Worm (Caenorhabditis elegans) whole organism, L2 larva: ENCODE data around the gene hse-5.

Experiments used
- C34F6.9 ChIP-seq: fragments of 150-350 bp; optimal IDR thresholded peaks from 2 replicates; lab custom pipeline; 2014; ENCODE audit warnings: missing biosample characterization, missing genetic modification characterization
- F13H6.1 ChIP-seq: sonication (generic microtip); optimal IDR thresholded peaks from 2 replicates; lab custom pipeline; 2016; ENCODE audit warnings: missing genetic modification characterization, missing compliant biosample characterization
- R02D3.7 ChIP-seq: fragments of 150-350 bp; optimal IDR thresholded peaks from 2 replicates; lab custom pipeline; 2014; ENCODE audit warnings: missing biosample characterization, missing genetic modification characterization
- Y55F3AM.14 ChIP-seq: fragments of 200-800 bp; sonication (Bioruptor generic); optimal IDR thresholded peaks from 2 replicates; lab custom pipeline; 2018; ENCODE audit warnings: mild to moderate bottlenecking, missing genetic modification characterization, missing compliant biosample characterization
- ZK546.5 ChIP-seq: sonication (generic microtip); optimal IDR thresholded peaks from 2 replicates; lab custom pipeline; 2017; ENCODE audit warnings: missing biosample characterization, missing genetic modification characterization
- alr-1 ChIP-seq: fragments of 150-350 bp; optimal IDR thresholded peaks from 2 replicates; lab custom pipeline; 2014; ENCODE audit warnings: missing biosample characterization, missing genetic modification characterization
- aly-2 ChIP-seq: fragments of 150-350 bp; optimal IDR thresholded peaks from 2 replicates; lab custom pipeline; 2014; ENCODE audit warnings: missing biosample characterization, missing genetic modification characterization
- ama-1 ChIP-seq: fragments of 150-350 bp; optimal IDR thresholded peaks from 2 replicates; lab custom pipeline; 2018; ENCODE audit warnings: inconsistent platforms
- blmp-1 ChIP-seq: sonication (generic microtip); optimal IDR thresholded peaks from 2 replicates; lab custom pipeline; 2017; ENCODE audit warnings: missing genetic modification characterization, mild to moderate bottlenecking, missing compliant biosample characterization, antibody characterized with exemption, moderate library complexity; ENCODE audit not compliant: insufficient read depth
- ceh-16 ChIP-seq: fragments of 150-350 bp; optimal IDR thresholded peaks from 2 replicates; lab custom pipeline; 2014; ENCODE audit warnings: missing biosample characterization, missing genetic modification characterization
- ceh-82 ChIP-seq: fragments of 150-350 bp; optimal IDR thresholded peaks from 2 replicates; lab custom pipeline; 2014; ENCODE audit warnings: missing biosample characterization, missing genetic modification characterization
- crh-2 ChIP-seq: sonication (generic microtip); optimal IDR thresholded peaks from 2 replicates; lab custom pipeline; 2017; ENCODE audit warnings: missing biosample characterization, missing genetic modification characterization
- egl-27 ChIP-seq: sonication (generic microtip); optimal IDR thresholded peaks from 3 replicates; lab custom pipeline; 2017; ENCODE audit warnings: missing biosample characterization, missing genetic modification reagents, missing genetic modification characterization
- elt-1 ChIP-seq: fragments of 150-350 bp; optimal IDR thresholded peaks from 2 replicates; lab custom pipeline; 2014; ENCODE audit warnings: missing biosample characterization, missing genetic modification characterization
- fos-1 ChIP-seq: fragments of 150-350 bp; optimal IDR thresholded peaks from 2 replicates; lab custom pipeline; 2014; ENCODE audit warnings: missing biosample characterization, missing genetic modification characterization
- lsy-2 ChIP-seq, 2 experiments: fragments of 150-350 bp in 1 of 2; sonication (generic microtip) in 1 of 2; optimal IDR thresholded peaks; 2 replicates each; lab custom pipeline; 2014 to 2017; ENCODE audit warnings: missing biosample characterization in 2 of 2, missing genetic modification characterization in 2 of 2
- mab-5 ChIP-seq: fragments of 150-350 bp; optimal IDR thresholded peaks from 2 replicates; lab custom pipeline; 2014; ENCODE audit warnings: missing biosample characterization, missing genetic modification characterization
- mbf-1 ChIP-seq: sonication (generic microtip); optimal IDR thresholded peaks from 2 replicates; lab custom pipeline; 2017; ENCODE audit warnings: missing biosample characterization, missing genetic modification characterization
- mdl-1 ChIP-seq, 2 experiments: fragments of 150-350 bp in 1 of 2; sonication (generic microtip) in 1 of 2; optimal IDR thresholded peaks; 2 replicates each; lab custom pipeline; 2017; ENCODE audit warnings: missing biosample characterization in 2 of 2, missing genetic modification characterization in 2 of 2
- nhr-10 ChIP-seq: sonication (generic microtip); optimal IDR thresholded peaks from 2 replicates; lab custom pipeline; 2017; ENCODE audit warnings: missing biosample characterization, missing genetic modification characterization
- nhr-11 ChIP-seq: fragments of 150-350 bp; optimal IDR thresholded peaks from 2 replicates; lab custom pipeline; 2014; ENCODE audit warnings: missing biosample characterization, missing genetic modification characterization
- nhr-12 ChIP-seq: fragments of 150-350 bp; optimal IDR thresholded peaks from 2 replicates; lab custom pipeline; 2014; ENCODE audit warnings: missing biosample characterization, missing genetic modification characterization
- nhr-129 ChIP-seq: fragments of 150-350 bp; optimal IDR thresholded peaks from 2 replicates; lab custom pipeline; 2014; ENCODE audit warnings: missing biosample characterization, missing genetic modification characterization
- nhr-21 ChIP-seq: fragments of 150-350 bp; optimal IDR thresholded peaks from 2 replicates; lab custom pipeline; 2014; ENCODE audit warnings: missing biosample characterization, missing genetic modification characterization
- nhr-23 ChIP-seq: fragments of 150-350 bp; optimal IDR thresholded peaks from 2 replicates; lab custom pipeline; 2014; ENCODE audit warnings: missing biosample characterization, missing genetic modification reagents, missing genetic modification characterization
- nhr-25 ChIP-seq: fragments of 150-350 bp; sonication (generic microtip); optimal IDR thresholded peaks from 3 replicates; lab custom pipeline; 2014; ENCODE audit warnings: missing biosample characterization, missing genetic modification characterization
- nhr-6 ChIP-seq: fragments of 150-350 bp; optimal IDR thresholded peaks from 2 replicates; lab custom pipeline; 2014; ENCODE audit warnings: missing biosample characterization, missing genetic modification characterization
- nhr-77 ChIP-seq: fragments of 150-350 bp; optimal IDR thresholded peaks from 2 replicates; lab custom pipeline; 2014; ENCODE audit warnings: missing biosample characterization, missing genetic modification characterization
- peb-1 ChIP-seq: fragments of 150-350 bp; optimal IDR thresholded peaks from 2 replicates; lab custom pipeline; 2014; ENCODE audit warnings: missing biosample characterization, missing genetic modification characterization
- skn-1 ChIP-seq: sonication (generic microtip); optimal IDR thresholded peaks from 2 replicates; lab custom pipeline; 2017; ENCODE audit warnings: missing biosample characterization, missing genetic modification characterization
- sma-9 ChIP-seq, 2 experiments: fragments of 150-350 bp in 1 of 2; sonication (generic microtip) in 1 of 2; optimal IDR thresholded peaks; 2 replicates each; lab custom pipeline; 2014 to 2016; ENCODE audit warnings: missing genetic modification characterization in 2 of 2, mild to moderate bottlenecking in 1 of 2, missing biosample characterization in 1 of 2, missing compliant biosample characterization in 1 of 2, missing genetic modification reagents in 1 of 2, moderate library complexity in 1 of 2
- snpc-4 ChIP-seq: fragments of 150-350 bp; optimal IDR thresholded peaks from 2 replicates; lab custom pipeline; 2014; ENCODE audit warnings: missing biosample characterization, missing genetic modification characterization
- unc-55 ChIP-seq: fragments of 150-350 bp; sonication (generic microtip); optimal IDR thresholded peaks from 3 replicates; lab custom pipeline; 2014; ENCODE audit warnings: missing biosample characterization, missing genetic modification reagents, missing genetic modification characterization
- unc-62 ChIP-seq: fragments of 150-350 bp; optimal IDR thresholded peaks from 2 replicates; lab custom pipeline; 2014; ENCODE audit warnings: missing biosample characterization, missing genetic modification reagents, missing genetic modification characterization
- ztf-1 ChIP-seq: fragments of 200-800 bp; sonication (Bioruptor generic); conservative IDR thresholded peaks from 2 replicates; pipeline ENCODE4 v1.3.6; 2022; ENCODE audit warnings: missing genetic modification characterization, missing compliant biosample characterization
- ztf-4 ChIP-seq: fragments of 150-350 bp; optimal IDR thresholded peaks from 2 replicates; lab custom pipeline; 2014; ENCODE audit warnings: missing biosample characterization, missing genetic modification characterization

The hse-5 gene

DNA sequence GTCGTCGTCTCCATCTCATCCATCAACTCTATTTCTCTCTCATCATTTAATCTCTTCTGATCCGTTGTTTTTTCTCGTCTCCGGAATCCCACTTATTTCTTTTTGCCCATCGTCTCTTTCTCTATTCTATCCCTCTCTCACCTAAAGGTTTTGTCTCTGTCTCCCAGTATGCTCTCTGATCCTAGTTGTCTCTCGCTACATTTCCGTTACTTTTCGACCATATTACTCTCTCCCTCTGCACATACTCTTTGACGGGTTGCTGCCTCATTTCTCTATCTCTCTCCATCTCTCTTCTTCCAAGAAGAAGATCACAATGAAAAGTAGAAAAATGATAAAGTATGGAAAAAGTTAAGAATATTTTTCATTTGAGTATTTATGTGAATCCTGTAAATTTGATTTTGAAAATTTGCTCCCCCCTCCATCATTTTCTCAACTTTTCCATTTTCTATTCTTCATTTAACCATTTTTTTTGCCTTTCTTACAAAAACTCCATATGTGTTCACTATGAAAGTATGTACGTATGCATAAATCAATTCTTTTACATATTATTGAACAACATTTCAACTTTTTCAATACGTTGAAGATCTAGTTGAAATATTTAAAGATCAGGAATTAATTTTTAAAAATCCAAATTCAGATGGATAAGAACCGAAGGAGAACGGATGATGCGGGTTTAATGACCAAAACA, 27.9 kb upstream of the hse-5 start, which contains the start of gene tag-131:
TSS of gene tag-131 (plus strand) at position 638 of the 688 bp plus-strand sequence.
- TF ChIP-seq nhr-21 (tag; lab: Kevin White, UChicago) (peak; percentile 56), C34F6.9 (peak; percentile 67), Y55F3AM.14 (GFP tag; lab: Kevin White, UChicago) (no peak), mbf-1 (tag; lab: Kevin White, UChicago) (no peak), snpc-4 (tag; lab: Kevin White, UChicago) (no peak), unc-55 (GFP tag; lab: Kevin White, UChicago) (no peak), F13H6.1 (tag; lab: Kevin White, UChicago) (peak; percentile 64), nhr-77 (tag; lab: Kevin White, UChicago) (no peak), ceh-16 (tag; lab: Kevin White, UChicago) (no peak), ZK546.5 (tag; lab: Kevin White, UChicago) (no peak), lsy-2 (tag; optimal IDR thresholded peaks at IDR 0.05; lab: Kevin White, UChicago) (peak in 1 of 2 experiments; percentile 56), fos-1 (tag; lab: Kevin White, UChicago) (peak; percentile 11), nhr-23 (tag; lab: Kevin White, UChicago) (no peak), ztf-1 (no peak), nhr-129 (tag; lab: Kevin White, UChicago) (peak; percentile 46), egl-27 (tag; lab: Kevin White, UChicago) (no peak), nhr-25 (tag; lab: Kevin White, UChicago) (no peak), mdl-1 (tag; optimal IDR thresholded peaks at IDR 0.05; lab: Kevin White, UChicago) (no peak), skn-1 (tag; lab: Kevin White, UChicago) (no peak), elt-1 (tag; lab: Kevin White, UChicago) (no peak), ceh-82 (tag; lab: Kevin White, UChicago) (no peak), sma-9 (GFP tag; optimal IDR thresholded peaks at IDR 0.05; lab: Kevin White, UChicago) (peak; percentile 20), sma-9 (tag; optimal IDR thresholded peaks at IDR 0.05; lab: Kevin White, UChicago) (no peak), ztf-4 (tag; lab: Kevin White, UChicago) (no peak), nhr-10 (tag; lab: Kevin White, UChicago) (no peak), peb-1 (tag; lab: Kevin White, UChicago) (no peak), crh-2 (tag; lab: Kevin White, UChicago) (peak; percentile 30), nhr-6 (tag; lab: Kevin White, UChicago) (peak; percentile 34)

DNA sequence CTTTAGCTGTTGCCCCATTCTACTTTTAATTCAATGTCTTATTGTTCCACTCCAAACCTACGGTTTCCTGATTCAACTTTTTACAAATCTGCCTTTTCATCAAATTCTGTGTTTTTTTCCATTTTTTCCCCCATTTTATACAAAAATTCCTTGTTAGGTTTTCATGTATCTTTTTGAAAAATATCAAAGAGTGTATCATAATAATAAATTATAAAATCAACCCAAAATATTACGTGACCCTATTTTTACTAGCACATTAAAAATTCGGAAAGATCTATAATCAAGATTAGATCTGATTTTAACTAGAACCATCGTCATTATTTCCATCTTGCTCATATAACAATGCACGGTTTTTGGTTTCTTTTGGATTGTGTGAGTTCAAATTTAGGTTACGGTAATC, 25.0 kb upstream of the hse-5 start, which contains the start of gene H38K22.6:
TSS of gene H38K22.6 (plus strand) at position 301 of the 400 bp plus-strand sequence.
- TF ChIP-seq ama-1: no peak
- no peak for TF ChIP-seq unc-55 (GFP tag; lab: Kevin White, UChicago)
- no peak for TF ChIP-seq alr-1 (tag; lab: Kevin White, UChicago)
- no peak for TF ChIP-seq ceh-82 (tag; lab: Kevin White, UChicago)
- TF ChIP-seq unc-62 (GFP tag; lab: Kevin White, UChicago): no peak
- no peak for TF ChIP-seq mbf-1 (tag; lab: Kevin White, UChicago)
- TF ChIP-seq nhr-10 (tag; lab: Kevin White, UChicago): no peak
- TF ChIP-seq nhr-6 (tag; lab: Kevin White, UChicago): no peak
- TF ChIP-seq mab-5 (tag; lab: Kevin White, UChicago): no peak
- no peak for TF ChIP-seq Y55F3AM.14 (GFP tag; lab: Kevin White, UChicago)
- no peak for TF ChIP-seq fos-1 (tag; lab: Kevin White, UChicago)
- no peak for TF ChIP-seq nhr-11
- no peak for TF ChIP-seq snpc-4 (tag; lab: Kevin White, UChicago)
- no peak for TF ChIP-seq ceh-16 (tag; lab: Kevin White, UChicago)
- TF ChIP-seq, all 48 proteins: peak for 0

DNA sequence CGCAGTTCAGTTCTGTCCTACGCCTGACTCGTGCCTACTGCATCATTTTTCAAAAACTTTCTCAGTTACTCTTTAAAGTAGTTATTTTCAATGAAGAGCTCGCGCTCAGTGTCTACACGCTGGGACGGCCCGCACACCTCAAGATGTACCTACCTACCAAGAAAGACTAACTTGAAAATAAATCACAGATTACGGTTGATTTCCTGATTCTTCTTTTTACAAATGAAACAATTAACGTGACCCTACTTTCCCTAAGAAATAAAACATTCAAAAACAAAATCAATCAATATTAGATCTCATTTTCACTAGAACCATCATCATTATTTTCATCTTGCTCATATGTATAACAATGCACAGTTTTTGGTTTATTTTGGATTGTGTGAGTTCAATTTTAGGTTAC, 23.7 kb upstream of the hse-5 start, which contains the start of gene H38K22.7:
TSS of gene H38K22.7 (plus strand) at position 301 of the 400 bp plus-strand sequence.
- TF ChIP-seq aly-2 (tag; lab: Kevin White, UChicago): no peak
- TF ChIP-seq nhr-129 (tag; lab: Kevin White, UChicago): no peak
- TF ChIP-seq ZK546.5 (tag; lab: Kevin White, UChicago): no peak
- no peak for TF ChIP-seq blmp-1
- TF ChIP-seq unc-62 (GFP tag; lab: Kevin White, UChicago): no peak
- TF ChIP-seq nhr-12 (tag; lab: Kevin White, UChicago): no peak
- no peak for TF ChIP-seq R02D3.7
- no peak for TF ChIP-seq ztf-4 (tag; lab: Kevin White, UChicago)
